Worm (Caenorhabditis elegans): ENCODE results near the gene Y40H4A.2.
A peak's percentile ranks its signal among the peaks of the same experiment; 100 is the strongest.

Gene Y40H4A.2

DNA sequence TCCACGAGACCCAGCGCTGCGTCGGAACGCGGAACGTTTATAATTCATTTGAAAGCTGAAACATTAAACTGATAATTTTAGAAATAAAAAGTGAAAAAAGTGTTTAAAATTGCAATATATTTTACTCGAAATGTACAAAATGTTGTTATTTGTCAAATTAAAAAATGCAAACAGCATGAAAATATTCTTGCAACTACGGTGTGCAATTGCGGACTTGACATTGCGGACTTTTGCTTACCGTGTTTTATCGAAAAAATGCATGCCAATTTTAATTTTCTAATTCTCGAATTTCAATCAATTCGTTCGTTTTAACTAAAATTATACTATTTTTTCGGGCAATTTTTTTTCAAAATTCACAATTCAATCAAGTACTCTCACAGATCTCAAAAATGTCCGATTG, 26.9 kb upstream of the Y40H4A.2 start, which contains the start of the genes R11H6.5 and ccnk-1 (continued):
- TF ChIP-seq lin-38 (GFP tag; IDR thresholded peaks at IDR 0.05) (peak; percentile 9; the same call in 1 of the 2 replicates), pqm-1 (tag; optimal IDR thresholded peaks at IDR 0.05) (no peak), nhr-11 (tag; optimal IDR thresholded peaks at IDR 0.05) (no peak), dpl-1 (GFP tag; optimal IDR thresholded peaks at IDR 0.05) (peak; percentile 49), F10B5.3 (tag; optimal IDR thresholded peaks at IDR 0.05) (no peak), fos-1 (tag; optimal IDR thresholded peaks at IDR 0.05) (no peak), daf-12 (tag; optimal IDR thresholded peaks at IDR 0.05) (no peak), daf-19 (GFP tag; conservative IDR thresholded peaks at IDR 0.05) (no peak), nhr-111 (GFP tag; optimal IDR thresholded peaks at IDR 0.05) (no peak), ZK546.5 (tag; optimal IDR thresholded peaks at IDR 0.05) (no peak), saeg-2 (GFP tag; IDR thresholded peaks at IDR 0.05) (no peak), jun-1 (tag; optimal IDR thresholded peaks at IDR 0.05) (no peak), aly-2 (tag; optimal IDR thresholded peaks at IDR 0.05) (no peak), zfp-3 (GFP tag; conservative IDR thresholded peaks at IDR 0.05) (no peak), snpc-4 (tag; optimal IDR thresholded peaks at IDR 0.05) (no peak), fkh-10 (GFP tag; optimal IDR thresholded peaks at IDR 0.05) (no peak), nhr-10 (tag; optimal IDR thresholded peaks at IDR 0.05) (no peak), daf-16 (GFP tag; optimal IDR thresholded peaks at IDR 0.05) (no peak), daf-16 (tag; optimal IDR thresholded peaks at IDR 0.05) (no peak), zip-2 (tag; optimal IDR thresholded peaks at IDR 0.05) (no peak), lin-39 (tag; optimal IDR thresholded peaks at IDR 0.05) (no peak), skn-1 (tag; optimal IDR thresholded peaks at IDR 0.05) (no peak), snpc-1.2 (GFP tag; IDR thresholded peaks at IDR 0.05) (no peak), nhr-42 (GFP tag; IDR thresholded peaks at IDR 0.05) (no peak), lin-29 (GFP tag; IDR thresholded peaks at IDR 0.05) (no peak), F44E2.7 (GFP tag; IDR thresholded peaks at IDR 0.05) (no peak), dmd-9 (GFP tag; IDR thresholded peaks at IDR 0.05) (no peak), nhr-237 (tag; optimal IDR thresholded peaks at IDR 0.05) (no peak), mxl-3 (GFP tag; optimal IDR thresholded peaks at IDR 0.05) (no peak), unc-62 (GFP tag; optimal IDR thresholded peaks at IDR 0.05 in 1 of 2) (peak in 1 of 2 experiments; percentile 4), unc-62 (tag; optimal IDR thresholded peaks at IDR 0.05) (no peak), madf-5 (GFP tag; IDR thresholded peaks at IDR 0.05) (no peak), tra-1 (GFP tag; IDR thresholded peaks at IDR 0.05) (no peak), ceh-28 (tag; optimal IDR thresholded peaks at IDR 0.05) (no peak), zfp-2 (tag; optimal IDR thresholded peaks at IDR 0.05) (no peak), vab-7 (GFP tag; IDR thresholded peaks at IDR 0.05) (no peak), mep-1 (tag; optimal IDR thresholded peaks at IDR 0.05) (peak; percentile 42), rbr-2 (tag; optimal IDR thresholded peaks at IDR 0.05) (peak; percentile 18), zag-1 (tag; optimal IDR thresholded peaks at IDR 0.05) (no peak), madf-9 (GFP tag; conservative IDR thresholded peaks at IDR 0.05) (no peak), lin-1 (GFP tag; IDR thresholded peaks at IDR 0.05) (no peak), spr-1 (tag; optimal IDR thresholded peaks at IDR 0.05) (no peak), spr-3 (GFP tag; optimal IDR thresholded peaks at IDR 0.05) (no peak), lsy-2 (tag; optimal IDR thresholded peaks at IDR 0.05) (peak; percentile 90 to 99), daf-8 (GFP tag; IDR thresholded peaks at IDR 0.05) (no peak), zip-11 (GFP tag; IDR thresholded peaks at IDR 0.05) (no peak), arid-1 (GFP tag; conservative IDR thresholded peaks at IDR 0.05) (no peak)
